Fruit fly (Drosophila melanogaster) whole organism, embryonic: ENCODE results near the gene Sec15.

Source experiments
- ATbp ChIP-seq: fragments of 200-800 bp; sonication (Bioruptor generic); optimal IDR thresholded peaks from 2 replicates; lab custom pipeline; 2017; ENCODE audit warnings: missing biosample characterization, mild to moderate bottlenecking, missing genetic modification characterization, missing genetic modification reagents
- Antp ChIP-seq: fragments of 200-800 bp; sonication (Bioruptor generic); optimal IDR thresholded peaks from 3 replicates; lab custom pipeline; 2016; ENCODE audit warnings: missing biosample characterization, missing genetic modification characterization
- Atf3 ChIP-seq: fragments of 200-800 bp; sonication (Bioruptor generic); optimal IDR thresholded peaks from 3 replicates; lab custom pipeline; 2016; ENCODE audit warnings: missing biosample characterization, missing genetic modification characterization
- BtbVII ChIP-seq: fragments of 200-800 bp; sonication (Bioruptor generic); optimal IDR thresholded peaks from 3 replicates; lab custom pipeline; 2017; ENCODE audit warnings: missing biosample characterization, mild to moderate bottlenecking, missing genetic modification characterization
- CG10274 ChIP-seq: fragments of 200-800 bp; sonication (Bioruptor generic); optimal IDR thresholded peaks from 3 replicates; lab custom pipeline; 2017; ENCODE audit warnings: missing biosample characterization, mild to moderate bottlenecking, missing genetic modification characterization
- CG1233 ChIP-seq: fragments of 200-800 bp; sonication (Bioruptor generic); optimal IDR thresholded peaks from 4 replicates; lab custom pipeline; 2018; ENCODE audit warnings: missing biosample characterization, mild to moderate bottlenecking, missing genetic modification characterization
- CG13775 ChIP-seq: fragments of 200-800 bp; sonication (Bioruptor generic); optimal IDR thresholded peaks from 3 replicates; lab custom pipeline; 2017; ENCODE audit warnings: missing biosample characterization, mild to moderate bottlenecking, missing genetic modification characterization
- CG14667 ChIP-seq: fragments of 200-800 bp; sonication (Bioruptor generic); IDR thresholded peaks from 2 replicates; pipeline ENCODE4 v1.3.6; 2022; ENCODE audit warnings: missing biosample characterization, missing genetic modification characterization
- CG15073 ChIP-seq: fragments of 200-800 bp; sonication (Bioruptor generic); optimal IDR thresholded peaks from 2 replicates; lab custom pipeline; 2016; ENCODE audit warnings: missing biosample characterization, missing genetic modification characterization
- CG15479 ChIP-seq: fragments of 200-800 bp; sonication (Bioruptor generic); optimal IDR thresholded peaks from 3 replicates; lab custom pipeline; 2019; ENCODE audit warnings: missing biosample characterization, mild to moderate bottlenecking, missing genetic modification characterization, moderate library complexity
- CG15514 ChIP-seq: fragments of 200-800 bp; sonication (Bioruptor generic); optimal IDR thresholded peaks from 3 replicates; lab custom pipeline; 2017; ENCODE audit warnings: missing biosample characterization, missing genetic modification characterization, mild to moderate bottlenecking, moderate library complexity, missing genetic modification reagents
- CG17186 ChIP-seq: fragments of 200-800 bp; sonication (Bioruptor generic); optimal IDR thresholded peaks from 3 replicates; lab custom pipeline; 2017; ENCODE audit warnings: missing biosample characterization, missing genetic modification reagents, missing genetic modification characterization
- CG2116 ChIP-seq: fragments of 200-800 bp; sonication (Bioruptor generic); optimal IDR thresholded peaks from 3 replicates; lab custom pipeline; 2018; ENCODE audit warnings: missing biosample characterization, mild to moderate bottlenecking, missing genetic modification characterization
- CG2199 ChIP-seq: fragments of 200-800 bp; sonication (Bioruptor generic); IDR thresholded peaks from 3 replicates; pipeline ENCODE4 v1.3.6; 2022; ENCODE audit warnings: missing biosample characterization, missing genetic modification characterization
- CG34376 ChIP-seq: fragments of 200-800 bp; sonication (Bioruptor generic); optimal IDR thresholded peaks from 2 replicates; lab custom pipeline; 2018; ENCODE audit warnings: missing biosample characterization, mild to moderate bottlenecking, missing genetic modification characterization
- CG4360 ChIP-seq: fragments of 200-800 bp; sonication (Bioruptor generic); IDR thresholded peaks from 2 replicates; pipeline ENCODE4 v1.3.6; 2022; ENCODE audit warnings: missing biosample characterization, missing genetic modification characterization
- CG4404 ChIP-seq: fragments of 200-800 bp; sonication (Bioruptor generic); IDR thresholded peaks from 2 replicates; pipeline ENCODE4 v1.3.6; 2022; ENCODE audit warnings: missing biosample characterization, missing genetic modification characterization
- CG6272 ChIP-seq: fragments of 200-800 bp; sonication (Bioruptor generic); IDR thresholded peaks from 2 replicates; pipeline ENCODE4 v1.3.6; 2022; ENCODE audit warnings: missing biosample characterization, missing genetic modification characterization
- CG9437 ChIP-seq: fragments of 200-800 bp; sonication (Bioruptor generic); optimal IDR thresholded peaks from 2 replicates; lab custom pipeline; 2018; ENCODE audit warnings: missing biosample characterization, mild to moderate bottlenecking, missing genetic modification characterization
- D19A ChIP-seq: fragments of 200-800 bp; optimal IDR thresholded peaks from 3 replicates; lab custom pipeline; 2019; ENCODE audit warnings: missing biosample characterization, mild to moderate bottlenecking, missing genetic modification characterization, moderate library complexity
- Deaf1 ChIP-seq: fragments of 200-800 bp; optimal IDR thresholded peaks from 3 replicates; lab custom pipeline; 2019; ENCODE audit warnings: missing biosample characterization, mild to moderate bottlenecking, missing genetic modification characterization, moderate library complexity
- Dip3 ChIP-seq: fragments of 200-800 bp; sonication (Bioruptor generic); optimal IDR thresholded peaks from 3 replicates; lab custom pipeline; 2016; ENCODE audit warnings: missing biosample characterization, missing genetic modification characterization
- Elba2 ChIP-seq: fragments of 200-800 bp; sonication (Bioruptor generic); optimal IDR thresholded peaks from 3 replicates; lab custom pipeline; 2016; ENCODE audit warnings: missing biosample characterization, missing genetic modification characterization
- H15 ChIP-seq: fragments of 200-800 bp; sonication (Bioruptor generic); IDR thresholded peaks from 3 replicates; pipeline ENCODE4 v1.3.6; 2022; ENCODE audit warnings: missing biosample characterization, missing genetic modification characterization
- Hand ChIP-seq: fragments of 200-800 bp; sonication (Bioruptor generic); optimal IDR thresholded peaks from 2 replicates; lab custom pipeline; 2017; ENCODE audit warnings: mild to moderate bottlenecking, missing biosample characterization, missing genetic modification reagents, missing genetic modification characterization
- Hey ChIP-seq: fragments of 200-800 bp; sonication (Bioruptor generic); optimal IDR thresholded peaks from 3 replicates; lab custom pipeline; 2018; ENCODE audit warnings: missing biosample characterization, mild to moderate bottlenecking, missing genetic modification characterization
- Hmr ChIP-seq: fragments of 200-800 bp; sonication (Bioruptor generic); optimal IDR thresholded peaks from 3 replicates; lab custom pipeline; 2017; ENCODE audit warnings: mild to moderate bottlenecking, missing biosample characterization, missing genetic modification reagents, missing genetic modification characterization
- Max ChIP-seq: fragments of 200-800 bp; sonication (Bioruptor generic); optimal IDR thresholded peaks from 2 replicates; lab custom pipeline; 2016; ENCODE audit warnings: missing biosample characterization, mild to moderate bottlenecking, missing genetic modification characterization
- Mes4 ChIP-seq: fragments of 200-800 bp; sonication (Bioruptor generic); optimal IDR thresholded peaks from 2 replicates; lab custom pipeline; 2016; ENCODE audit warnings: missing biosample characterization, missing genetic modification characterization
- Optix ChIP-seq: fragments of 200-800 bp; sonication (Bioruptor generic); IDR thresholded peaks from 3 replicates; pipeline ENCODE4 v1.3.6; 2022; ENCODE audit warnings: missing biosample characterization, missing genetic modification characterization
- Pdp1 ChIP-seq, 2 experiments: fragments of 200-800 bp; sonication (Bioruptor generic); optimal IDR thresholded peaks; 3 replicates each; lab custom pipeline; 2016; ENCODE audit warnings: missing biosample characterization in 2 of 2, missing genetic modification characterization in 2 of 2, mild to moderate bottlenecking in 1 of 2, moderate library complexity in 1 of 2
- Trl ChIP-seq, 3 experiments: fragments of >200 bp in 2 of 3; fragments of 200-800 bp in 1 of 3; sonication (Bioruptor generic) in 1 of 3; optimal IDR thresholded peaks; 2 replicates in 1 of 3; 3 replicates in 2 of 3; lab custom pipeline; 2016 to 2017; ENCODE audit warnings: missing biosample characterization in 1 of 3, missing genetic modification characterization in 1 of 3
- amos ChIP-seq: fragments of 200-800 bp; sonication (Bioruptor generic); IDR thresholded peaks from 2 replicates; pipeline ENCODE4 v1.3.6; 2022; ENCODE audit warnings: missing biosample characterization, missing genetic modification characterization; ENCODE audit not compliant: partially characterized antibody
- bcd ChIP-seq: fragments of 200-800 bp; sonication (Bioruptor generic); optimal IDR thresholded peaks from 2 replicates; lab custom pipeline; 2017; ENCODE audit warnings: missing biosample characterization, mild to moderate bottlenecking, missing genetic modification characterization
- btn ChIP-seq: fragments of 200-800 bp; sonication (Bioruptor generic); optimal IDR thresholded peaks from 2 replicates; lab custom pipeline; 2016; ENCODE audit warnings: missing biosample characterization, missing genetic modification characterization
- crc ChIP-seq: fragments of 200-800 bp; sonication (Bioruptor generic); optimal IDR thresholded peaks from 2 replicates; lab custom pipeline; 2016; ENCODE audit warnings: missing biosample characterization, missing genetic modification characterization
- dmrt11E ChIP-seq: fragments of 200-800 bp; sonication (Bioruptor generic); optimal IDR thresholded peaks from 3 replicates; lab custom pipeline; 2018; ENCODE audit warnings: missing biosample characterization, mild to moderate bottlenecking, missing genetic modification characterization, moderate library complexity
- eve ChIP-seq, 2 experiments: fragments of >200 bp; optimal IDR thresholded peaks; 2 replicates each; lab custom pipeline; 2017; ENCODE audit warnings: missing biosample characterization in 2 of 2, missing genetic modification characterization in 2 of 2
- eyg ChIP-seq: fragments of 200-800 bp; sonication (Bioruptor generic); optimal IDR thresholded peaks from 3 replicates; lab custom pipeline; 2016; ENCODE audit warnings: missing biosample characterization, missing genetic modification characterization
- gsb-n ChIP-seq: fragments of 200-800 bp; sonication (Bioruptor generic); optimal IDR thresholded peaks from 3 replicates; lab custom pipeline; 2018; ENCODE audit warnings: missing biosample characterization, mild to moderate bottlenecking, missing genetic modification characterization
- ken ChIP-seq: fragments of 200-800 bp; sonication (Bioruptor generic); IDR thresholded peaks from 3 replicates; pipeline ENCODE4 v1.3.6; 2022; ENCODE audit warnings: missing biosample characterization, missing genetic modification characterization
- lbe ChIP-seq: fragments of 200-800 bp; sonication (Bioruptor generic); optimal IDR thresholded peaks from 2 replicates; lab custom pipeline; 2016; ENCODE audit warnings: missing biosample characterization, mild to moderate bottlenecking, missing genetic modification characterization
- mld ChIP-seq: fragments of 200-800 bp; sonication (Bioruptor generic); IDR thresholded peaks from 3 replicates; pipeline ENCODE4 v1.3.6; 2022; ENCODE audit warnings: missing biosample characterization, missing genetic modification characterization; ENCODE audit not compliant: partially characterized antibody
- odd ChIP-seq: fragments of 200-800 bp; sonication (Bioruptor generic); optimal IDR thresholded peaks from 2 replicates; lab custom pipeline; 2017; ENCODE audit warnings: missing biosample characterization, mild to moderate bottlenecking, missing genetic modification characterization
- onecut ChIP-seq: fragments of 200-800 bp; sonication (Bioruptor generic); IDR thresholded peaks from 2 replicates; pipeline ENCODE4 v1.3.6; 2022; ENCODE audit warnings: missing biosample characterization, missing genetic modification characterization
- sd ChIP-seq: fragments of 200-800 bp; sonication (Bioruptor generic); optimal IDR thresholded peaks from 3 replicates; lab custom pipeline; 2018; ENCODE audit warnings: missing biosample characterization, mild to moderate bottlenecking, missing genetic modification characterization, moderate library complexity
- sens ChIP-seq: fragments of 200-800 bp; sonication (Bioruptor generic); peaks from one replicate; lab custom pipeline; 2016; ENCODE audit warnings: missing biosample characterization, missing genetic modification characterization
- shn ChIP-seq: fragments of 200-800 bp; sonication (Bioruptor generic); optimal IDR thresholded peaks from 3 replicates; lab custom pipeline; 2016; ENCODE audit warnings: missing biosample characterization, missing genetic modification characterization
- sug ChIP-seq: fragments of 200-800 bp; optimal IDR thresholded peaks from 2 replicates; lab custom pipeline; 2019; ENCODE audit warnings: missing biosample characterization, mild to moderate bottlenecking, missing genetic modification characterization, moderate library complexity

Sec15 gene

dm6 chr3R:21059486-21060356 is 48.1 kb downstream of the Sec15 start:
- no peak for TF ChIP-seq CG4404 (GFP tag; lab: Robert Waterston, UW)
- no peak for TF ChIP-seq Mes4 (GFP tag; lab: Kevin White, UChicago)
- no peak for TF ChIP-seq dmrt11E
- TF ChIP-seq Deaf1 (tag; lab: Kevin White, UChicago): no peak
- TF ChIP-seq Max (GFP tag; lab: Kevin White, UChicago): peak; percentile 31
- TF ChIP-seq btn (GFP tag; lab: Kevin White, UChicago): no peak
- no peak for TF ChIP-seq CG15514
- no peak for TF ChIP-seq odd (GFP tag; lab: Kevin White, UChicago)
- TF ChIP-seq H15 (GFP tag; lab: Robert Waterston, UW): no peak
- TF ChIP-seq CG1233 (GFP tag; lab: Kevin White, UChicago): peak; percentile 1
- TF ChIP-seq eyg: no peak
- no peak for TF ChIP-seq CG34376 (GFP tag; lab: Kevin White, UChicago)
- no peak for TF ChIP-seq CG9437 (GFP tag; lab: Kevin White, UChicago)
- no peak for TF ChIP-seq CG13775 (GFP tag; lab: Kevin White, UChicago)
- TF ChIP-seq Antp: no peak
- no peak for TF ChIP-seq CG15073
- peak; percentile 72 to 80 for TF ChIP-seq Trl (optimal IDR thresholded peaks at IDR 0.05; lab: Kevin White, UChicago)
- no peak for TF ChIP-seq Trl (GFP tag; optimal IDR thresholded peaks at IDR 0.05; lab: Kevin White, UChicago)
- TF ChIP-seq sug (tag; lab: Kevin White, UChicago): peak; percentile 6
- no peak for TF ChIP-seq CG14667 (GFP tag; lab: Robert Waterston, UW)
- peak; percentile 42 for TF ChIP-seq D19A (tag; lab: Kevin White, UChicago)
- TF ChIP-seq sens (GFP tag; lab: Kevin White, UChicago): peak; percentile 61
- no peak for TF ChIP-seq shn (GFP tag; lab: Kevin White, UChicago)
- peak; percentile 23 for TF ChIP-seq BtbVII (GFP tag; lab: Kevin White, UChicago)
- TF ChIP-seq ken (GFP tag; lab: Robert Waterston, UW): no peak
- peak; percentile 4 for TF ChIP-seq CG2116 (GFP tag; lab: Kevin White, UChicago)
- no peak for TF ChIP-seq CG17186 (GFP tag; lab: Kevin White, UChicago)
- peak; percentile 88; the same call in 2 of the 3 replicates for TF ChIP-seq CG2199 (GFP tag; lab: Robert Waterston, UW)
- no peak for TF ChIP-seq Optix (GFP tag; lab: Robert Waterston, UW)
- TF ChIP-seq Pdp1 (GFP tag; optimal IDR thresholded peaks at IDR 0.05; lab: Kevin White, UChicago): peak in 1 of 2 experiments; percentile 56
- TF ChIP-seq gsb-n: no peak
- no peak for TF ChIP-seq onecut (GFP tag; lab: Robert Waterston, UW)
- peak; percentile 24 for TF ChIP-seq Hey (tag; lab: Kevin White, UChicago)
- TF ChIP-seq Elba2 (GFP tag; lab: Kevin White, UChicago): peak; percentile 62
- TF ChIP-seq CG10274 (GFP tag; lab: Kevin White, UChicago): no peak
- TF ChIP-seq Atf3 (GFP tag; lab: Kevin White, UChicago): no peak
- peak; percentile 41 for TF ChIP-seq lbe
- TF ChIP-seq Dip3 (GFP tag; lab: Kevin White, UChicago): no peak
- TF ChIP-seq ATbp (GFP tag; lab: Kevin White, UChicago): no peak
- no peak for TF ChIP-seq mld (GFP tag; lab: Robert Waterston, UW)
- TF ChIP-seq CG15479: no peak
- TF ChIP-seq crc (GFP tag; lab: Kevin White, UChicago): no peak
- no peak for TF ChIP-seq CG6272 (GFP tag; lab: Robert Waterston, UW)
- peak in 1 of 2 experiments; percentile 69 for TF ChIP-seq eve (GFP tag; optimal IDR thresholded peaks at IDR 0.05; lab: Kevin White, UChicago)
- TF ChIP-seq bcd (GFP tag; lab: Kevin White, UChicago): no peak
- peak; percentile 74 for TF ChIP-seq CG4360
- TF ChIP-seq Hmr: no peak
- TF ChIP-seq sd (tag; lab: Kevin White, UChicago): no peak
- no peak for TF ChIP-seq amos (GFP tag; lab: Robert Waterston, UW)
- TF ChIP-seq Hand: no peak
